Worm (Caenorhabditis elegans) whole organism, young adult: Measurements from ENCODE around the gene R04A9.1.

Experiments
- F39B2.1 ChIP-seq: fragments of 200-800 bp; sonication (Bioruptor generic); IDR thresholded peaks from 2 replicates; pipeline ENCODE4 v1.3.6; 2022; ENCODE audit warnings: missing genetic modification reagents, missing genetic modification characterization, missing compliant biosample characterization
- F52B5.7 ChIP-seq: sonication (generic microtip); optimal IDR thresholded peaks from 2 replicates; lab custom pipeline; 2016; ENCODE audit warnings: mild to moderate bottlenecking, missing genetic modification characterization, missing compliant biosample characterization
- T26A5.8 ChIP-seq: sonication (generic microtip); optimal IDR thresholded peaks from 2 replicates; lab custom pipeline; 2016; ENCODE audit warnings: missing genetic modification characterization, missing compliant biosample characterization
- Y56A3A.18 ChIP-seq: fragments of 200-800 bp; sonication (Bioruptor generic); IDR thresholded peaks from 2 replicates; pipeline ENCODE4 v1.3.6; 2022; ENCODE audit warnings: missing genetic modification reagents, missing genetic modification characterization, missing compliant biosample characterization
- akir-1 ChIP-seq: fragments of 200-800 bp; sonication (Bioruptor generic); optimal IDR thresholded peaks from 2 replicates; lab custom pipeline; 2018; ENCODE audit warnings: mild to moderate bottlenecking, missing genetic modification characterization, moderate library complexity, missing compliant biosample characterization
- athp-1 ChIP-seq: sonication (generic microtip); optimal IDR thresholded peaks from 2 replicates; lab custom pipeline; 2017; ENCODE audit warnings: mild to moderate bottlenecking, missing genetic modification characterization, missing compliant biosample characterization
- attf-6 ChIP-seq: fragments of 200-800 bp; sonication (Bioruptor generic); IDR thresholded peaks from 2 replicates; pipeline ENCODE4 v1.3.6; 2022; ENCODE audit warnings: missing genetic modification reagents, missing genetic modification characterization, missing compliant biosample characterization
- ceh-27 ChIP-seq: fragments of 200-800 bp; sonication (Bioruptor generic); optimal IDR thresholded peaks from 2 replicates; lab custom pipeline; 2018; ENCODE audit warnings: mild to moderate bottlenecking, missing genetic modification characterization, moderate library complexity, missing compliant biosample characterization
- ceh-40 ChIP-seq: fragments of 200-800 bp; sonication (Bioruptor generic); IDR thresholded peaks from 2 replicates; pipeline ENCODE4 v1.3.6; 2022; ENCODE audit warnings: missing genetic modification characterization, missing compliant biosample characterization
- ceh-91 ChIP-seq: fragments of 200-800 bp; sonication (Bioruptor generic); IDR thresholded peaks from 2 replicates; pipeline ENCODE4 v1.3.6; 2022; ENCODE audit warnings: missing genetic modification reagents, missing genetic modification characterization, missing compliant biosample characterization
- hlh-12 ChIP-seq: sonication (generic microtip); optimal IDR thresholded peaks from 2 replicates; lab custom pipeline; 2016; ENCODE audit warnings: missing genetic modification characterization, missing compliant biosample characterization
- hlh-26 ChIP-seq: fragments of 200-800 bp; sonication (Bioruptor generic); conservative IDR thresholded peaks from 2 replicates; pipeline ENCODE4 v1.3.6; 2022; ENCODE audit warnings: missing genetic modification reagents, missing genetic modification characterization, missing compliant biosample characterization
- hmg-20 ChIP-seq: fragments of 200-800 bp; sonication (Bioruptor generic); IDR thresholded peaks from 2 replicates; pipeline ENCODE4 v1.3.6; 2022; ENCODE audit warnings: missing genetic modification reagents, missing genetic modification characterization, missing compliant biosample characterization
- lin-40 ChIP-seq: sonication (generic microtip); optimal IDR thresholded peaks from 2 replicates; lab custom pipeline; 2016; ENCODE audit warnings: missing genetic modification characterization, mild to moderate bottlenecking, missing compliant biosample characterization, missing genotype, missing genetic modification reagents
- lin-54 ChIP-seq: fragments of 200-800 bp; sonication (Bioruptor generic); optimal IDR thresholded peaks from 2 replicates; lab custom pipeline; 2018; ENCODE audit warnings: mild to moderate bottlenecking, missing genetic modification characterization, missing compliant biosample characterization
- lsy-27 ChIP-seq: sonication (generic microtip); optimal IDR thresholded peaks from 2 replicates; lab custom pipeline; 2017; ENCODE audit warnings: missing genetic modification characterization, mild to moderate bottlenecking, missing compliant biosample characterization, antibody characterized with exemption, missing genotype, borderline replicate concordance; ENCODE audit not compliant: insufficient read depth
- madf-10 ChIP-seq: sonication (generic microtip); optimal IDR thresholded peaks from 2 replicates; lab custom pipeline; 2016; ENCODE audit warnings: mild to moderate bottlenecking, missing genetic modification characterization, missing compliant biosample characterization
- madf-8 ChIP-seq: fragments of 200-800 bp; sonication (Bioruptor generic); conservative IDR thresholded peaks from 2 replicates; pipeline ENCODE4 v1.3.6; 2022; ENCODE audit warnings: missing genetic modification reagents, missing genetic modification characterization, missing compliant biosample characterization
- nfya-1 ChIP-seq: sonication (generic microtip); optimal IDR thresholded peaks from 2 replicates; lab custom pipeline; 2017; ENCODE audit warnings: antibody characterized with exemption, missing compliant biosample characterization, missing genetic modification characterization, borderline replicate concordance; ENCODE audit not compliant: insufficient read depth
- nfyb-1 ChIP-seq: fragments of 200-800 bp; sonication (Bioruptor generic); IDR thresholded peaks from 2 replicates; pipeline ENCODE4 v1.3.6; 2022; ENCODE audit warnings: missing genetic modification reagents, missing genetic modification characterization, missing compliant biosample characterization
- nhr-27 ChIP-seq: fragments of 200-800 bp; sonication (Bioruptor generic); optimal IDR thresholded peaks from 2 replicates; lab custom pipeline; 2018; ENCODE audit warnings: mild to moderate bottlenecking, missing genetic modification characterization, moderate library complexity, missing compliant biosample characterization
- nhr-80 ChIP-seq: sonication (generic microtip); optimal IDR thresholded peaks from 2 replicates; lab custom pipeline; 2016; ENCODE audit warnings: missing genetic modification characterization, missing compliant biosample characterization
- nhr-90 ChIP-seq: sonication (generic microtip); optimal IDR thresholded peaks from 2 replicates; lab custom pipeline; 2016; ENCODE audit warnings: missing genotype, mild to moderate bottlenecking, missing genetic modification characterization, missing compliant biosample characterization
- rcor-1 ChIP-seq: fragments of 200-800 bp; sonication (Bioruptor generic); IDR thresholded peaks from 2 replicates; pipeline ENCODE4 v1.3.6; 2022; ENCODE audit warnings: missing genetic modification reagents, missing genetic modification characterization, missing compliant biosample characterization
- snpc-1.1 ChIP-seq: sonication (generic microtip); optimal IDR thresholded peaks from 2 replicates; lab custom pipeline; 2017; ENCODE audit warnings: missing genetic modification characterization, mild to moderate bottlenecking, missing compliant biosample characterization, antibody characterized with exemption, moderate library complexity, missing genotype, missing genetic modification reagents; ENCODE audit not compliant: insufficient read depth
- snpc-1.3 ChIP-seq: sonication (generic microtip); optimal IDR thresholded peaks from 2 replicates; lab custom pipeline; 2017; ENCODE audit warnings: missing genetic modification characterization, mild to moderate bottlenecking, missing compliant biosample characterization, antibody characterized with exemption, moderate library complexity, missing genotype, missing genetic modification reagents; ENCODE audit not compliant: insufficient read depth
- somi-1 ChIP-seq: fragments of 200-800 bp; sonication (Bioruptor generic); optimal IDR thresholded peaks from 2 replicates; lab custom pipeline; 2018; ENCODE audit warnings: mild to moderate bottlenecking, missing genetic modification characterization, missing compliant biosample characterization
- zfh-2 ChIP-seq: fragments of 200-800 bp; sonication (Bioruptor generic); conservative IDR thresholded peaks from 2 replicates; pipeline ENCODE4 v1.3.6; 2022; ENCODE audit warnings: missing genetic modification reagents, missing genetic modification characterization, missing compliant biosample characterization
- ztf-26 ChIP-seq: sonication (generic microtip); optimal IDR thresholded peaks from 2 replicates; lab custom pipeline; 2017; ENCODE audit warnings: missing genetic modification characterization, missing compliant biosample characterization
- ztf-28 ChIP-seq: fragments of 200-800 bp; sonication (Bioruptor generic); IDR thresholded peaks from 2 replicates; pipeline ENCODE4 v1.3.6; 2022; ENCODE audit warnings: missing genetic modification reagents, missing genetic modification characterization, missing compliant biosample characterization

The R04A9.1 gene

DNA sequence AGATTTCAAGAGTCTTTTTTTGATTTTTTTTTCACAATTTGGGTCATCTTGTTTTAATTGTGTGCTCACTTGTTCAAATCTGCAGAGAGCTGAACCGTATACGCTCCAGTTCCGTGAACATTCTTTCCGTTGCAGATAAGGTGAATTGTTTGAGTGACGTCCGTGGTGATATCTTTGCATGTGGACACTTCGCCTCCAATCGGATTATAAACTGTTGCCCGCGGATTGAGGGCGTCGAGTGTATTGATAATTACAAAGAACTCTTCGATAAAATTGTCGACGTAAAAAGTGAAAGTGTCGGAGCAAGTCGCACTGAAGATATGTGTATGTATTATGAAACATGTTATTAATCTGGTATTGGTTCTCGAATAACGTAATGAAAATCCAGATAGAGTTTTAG lies 19.1 kb downstream of the R04A9.1 start:
- TF ChIP-seq nhr-90 (tag; lab: Kevin White, UChicago) (no peak), hlh-12 (tag; lab: Kevin White, UChicago) (no peak), lin-54 (GFP tag; lab: Kevin White, UChicago) (no peak), nhr-80 (tag; lab: Kevin White, UChicago) (peak; percentile 44)

DNA sequence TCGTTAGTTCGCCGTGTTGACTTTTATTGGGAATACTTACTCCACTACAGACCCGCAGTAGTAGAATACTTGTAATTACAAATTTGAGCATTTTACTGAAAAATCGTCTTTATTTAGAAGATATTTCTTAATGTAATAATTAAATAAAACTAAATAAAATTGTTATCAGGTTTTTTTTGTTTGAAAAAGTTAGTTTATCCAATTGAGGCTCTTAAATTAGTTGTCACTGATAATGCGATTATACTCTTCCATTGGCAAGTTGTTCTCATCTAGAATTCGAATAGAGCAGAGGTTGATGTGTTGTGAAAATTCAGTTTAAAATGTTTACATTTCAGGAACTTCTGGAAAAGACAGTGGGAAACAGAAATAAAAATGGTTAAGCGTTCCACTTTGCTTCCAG lies 20.8 kb downstream of the R04A9.1 start, which contains the start of gene ZK1193.2:
Gene ZK1193.2, minus strand, starts transcription at position 101 of the 400 bp plus-strand sequence.
- TF ChIP-seq Y56A3A.18 (GFP tag; lab: Robert Waterston, UW) (no peak), ceh-27 (no peak), hlh-26 (no peak), madf-10 (no peak), snpc-1.1 (no peak), T26A5.8 (no peak), ztf-28 (GFP tag; lab: Robert Waterston, UW) (no peak), somi-1 (no peak)
- TF ChIP-seq, all 124 proteins: peak for 0

DNA sequence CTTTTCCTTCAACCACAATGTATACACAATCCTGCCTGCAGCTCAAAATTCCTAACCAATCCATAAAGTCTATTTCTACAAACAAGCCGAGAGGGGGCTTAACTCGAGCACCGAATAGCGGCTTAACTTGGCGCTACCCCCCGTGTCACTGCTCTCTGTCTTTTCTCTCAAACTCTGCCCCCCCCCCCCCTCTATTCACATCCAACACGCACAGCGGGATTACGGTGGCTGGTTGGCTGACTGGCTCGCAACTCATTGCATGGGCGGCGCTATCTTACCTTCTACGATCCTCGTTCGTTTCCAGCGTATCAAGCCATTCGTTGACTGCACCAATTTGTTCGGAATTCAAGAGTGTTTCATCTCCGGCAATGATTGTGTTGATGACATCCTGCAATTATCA lies 26.9 kb downstream of the R04A9.1 start:
- TF ChIP-seq attf-6 (no peak), madf-8 (no peak), ztf-26 (tag; lab: Kevin White, UChicago) (no peak), zfh-2 (GFP tag; lab: Robert Waterston, UW) (peak; percentile 71), F52B5.7 (no peak)

DNA sequence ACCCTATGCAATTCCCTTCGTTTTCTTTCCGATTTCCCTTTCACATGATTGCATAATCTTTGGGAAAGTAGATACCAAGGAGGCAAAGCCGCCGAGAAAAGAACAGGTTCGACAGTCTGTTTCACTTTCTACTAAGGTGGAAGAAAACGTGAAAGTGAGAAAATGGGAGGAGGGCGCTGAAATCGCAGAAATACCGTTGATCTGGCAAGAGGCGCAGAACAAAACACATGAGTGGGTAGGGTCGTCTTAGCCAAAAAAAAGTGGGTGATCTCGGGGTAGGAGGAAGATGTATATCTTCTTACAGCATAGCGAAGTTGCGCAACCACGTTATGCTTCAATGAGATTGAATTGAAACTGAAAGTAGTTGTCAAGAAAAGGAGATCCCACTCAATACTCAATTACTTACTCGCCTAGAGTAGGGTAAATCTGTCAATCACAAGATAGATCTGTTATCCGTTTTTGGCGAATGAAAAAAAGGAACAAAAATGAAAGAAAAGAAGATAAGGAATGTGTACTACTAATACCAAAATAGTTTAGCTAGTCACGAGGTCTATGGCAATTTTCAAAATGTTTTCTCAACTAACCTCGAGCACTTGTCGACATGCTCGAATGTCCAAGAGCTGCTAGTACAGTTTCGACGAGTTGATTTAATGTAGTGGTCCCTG lies 28.5 kb downstream of the R04A9.1 start:
- TF ChIP-seq ceh-40 (GFP tag; lab: Robert Waterston, UW) (no peak), hlh-26 (no peak), rcor-1 (no peak), lsy-27 (tag; lab: Kevin White, UChicago) (no peak), hmg-20 (no peak), ztf-28 (GFP tag; lab: Robert Waterston, UW) (no peak), snpc-1.3 (tag; lab: Kevin White, UChicago) (no peak), akir-1 (GFP tag; lab: Kevin White, UChicago) (no peak), nfya-1 (tag; lab: Kevin White, UChicago) (no peak), nfyb-1 (GFP tag; lab: Robert Waterston, UW) (no peak), athp-1 (tag; lab: Kevin White, UChicago) (no peak), F39B2.1 (GFP tag; lab: Robert Waterston, UW) (no peak)
- TF ChIP-seq, all 124 proteins: peak for 0

DNA sequence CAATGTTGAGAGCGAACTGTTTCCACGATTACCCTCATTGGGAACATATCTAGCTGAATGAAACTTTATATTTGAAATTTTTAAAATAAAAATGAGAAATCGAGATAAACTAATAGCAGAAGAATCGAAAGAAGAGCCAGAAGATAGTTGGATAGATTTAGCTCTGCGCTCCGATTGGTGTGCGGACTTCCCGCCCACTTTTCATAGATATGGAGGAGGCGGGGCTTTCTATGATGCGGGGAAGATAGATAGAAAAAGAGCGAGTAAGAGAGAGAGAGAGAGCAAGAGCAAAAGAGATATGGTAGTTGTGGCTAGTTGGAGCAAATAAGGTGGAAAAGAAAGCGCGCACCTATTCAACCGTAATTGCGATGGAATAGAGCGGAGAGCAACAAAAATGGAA lies 29.1 kb downstream of the R04A9.1 start, which contains the start of gene dve-1:
Gene dve-1, minus strand, starts transcription at position 66 of the 400 bp plus-strand sequence.
- 0 out of 2 replicates have a peak, but pooled peaks have one; percentile 30 for TF ChIP-seq nfyb-1 (GFP tag; lab: Robert Waterston, UW)
- no peak for TF ChIP-seq hlh-26
- no peak for TF ChIP-seq lin-40 (tag; lab: Kevin White, UChicago)

DNA sequence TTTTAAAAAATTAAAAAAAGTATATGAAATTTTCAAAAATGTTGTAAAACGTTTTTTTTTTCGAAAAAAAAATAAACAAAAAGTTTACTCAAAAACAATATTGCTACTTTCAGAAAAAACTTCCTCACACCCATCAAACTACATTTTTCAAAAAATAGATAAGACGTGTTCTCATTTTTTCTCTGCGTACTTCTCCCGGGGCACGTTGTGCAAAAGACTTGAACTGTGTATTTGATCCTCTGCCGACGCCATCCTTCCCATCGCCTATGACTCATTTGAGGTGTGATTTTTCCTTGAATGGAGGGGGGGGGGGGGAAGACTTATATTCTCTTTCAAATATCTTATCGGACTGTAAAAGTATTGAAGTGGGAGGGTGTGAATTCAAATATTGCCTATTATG lies 33.7 kb downstream of the R04A9.1 start:
- TF ChIP-seq ceh-91 (GFP tag; lab: Robert Waterston, UW) (no peak), nhr-27 (tag; lab: Kevin White, UChicago) (no peak), nhr-80 (tag; lab: Kevin White, UChicago) (peak; percentile 24)
